Fruit fly (Drosophila melanogaster): Measurements from ENCODE around the gene RpS20.

DNA sequence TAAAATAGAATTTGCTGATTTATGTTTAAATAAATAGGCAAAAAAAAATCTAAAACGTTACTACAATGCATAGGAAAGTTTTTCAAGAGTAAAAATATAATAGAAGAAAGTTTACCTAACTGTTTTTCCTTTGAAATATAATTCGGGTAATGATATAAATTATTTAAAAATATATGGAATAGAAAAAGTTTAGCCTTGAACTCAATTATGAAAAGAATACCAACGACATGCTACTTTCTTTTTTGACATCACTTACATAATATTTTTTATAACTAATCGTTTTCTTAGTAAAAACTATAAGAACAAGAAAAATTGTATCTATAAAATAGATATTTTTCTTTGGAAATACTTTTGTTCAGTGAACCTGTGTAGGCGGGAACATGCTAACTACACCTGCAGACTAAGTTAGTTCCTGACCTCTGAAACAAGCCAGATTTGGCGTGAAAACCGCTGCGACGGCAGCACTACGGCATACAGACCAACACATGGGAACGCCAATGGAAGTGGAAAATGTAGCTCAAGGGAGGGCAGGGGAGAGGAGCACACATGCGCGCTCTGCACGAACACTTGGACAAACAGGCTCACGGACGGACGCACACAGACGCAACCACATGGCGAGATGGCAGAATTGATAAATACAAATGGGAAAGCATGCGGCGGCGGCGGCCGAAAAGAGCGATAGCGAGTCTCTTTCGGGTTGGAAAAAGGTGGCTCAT is 7.6 kb downstream of the RpS20 start:
- TF ChIP-seq psq (optimal IDR thresholded peaks at IDR 0.05) (no peak), usp (GFP tag; optimal IDR thresholded peaks at IDR 0.05) (no peak)
